Fruit fly (Drosophila melanogaster) Kc167 (cell line): ENCODE results near the gene CG15382.

Source experiments
- Myc ChIP-seq: fragments of >200 bp; optimal IDR thresholded peaks from 2 replicates; lab custom pipeline; 2017; ENCODE audit warnings: missing external identifiers
- Sin3A ChIP-seq: fragments of >200 bp; optimal IDR thresholded peaks from 2 replicates; lab custom pipeline; 2018; ENCODE audit warnings: missing external identifiers
- h ChIP-seq: fragments of >200 bp; optimal IDR thresholded peaks from 3 replicates; lab custom pipeline; 2018; ENCODE audit warnings: missing external identifiers
- psq ChIP-seq: fragments of >200 bp; optimal IDR thresholded peaks from 2 replicates; lab custom pipeline; 2017; ENCODE audit warnings: missing external identifiers
- ttk ChIP-seq: sonication (Bioruptor generic); optimal IDR thresholded peaks from 2 replicates; lab custom pipeline; 2017; ENCODE audit warnings: missing external identifiers

DNA sequence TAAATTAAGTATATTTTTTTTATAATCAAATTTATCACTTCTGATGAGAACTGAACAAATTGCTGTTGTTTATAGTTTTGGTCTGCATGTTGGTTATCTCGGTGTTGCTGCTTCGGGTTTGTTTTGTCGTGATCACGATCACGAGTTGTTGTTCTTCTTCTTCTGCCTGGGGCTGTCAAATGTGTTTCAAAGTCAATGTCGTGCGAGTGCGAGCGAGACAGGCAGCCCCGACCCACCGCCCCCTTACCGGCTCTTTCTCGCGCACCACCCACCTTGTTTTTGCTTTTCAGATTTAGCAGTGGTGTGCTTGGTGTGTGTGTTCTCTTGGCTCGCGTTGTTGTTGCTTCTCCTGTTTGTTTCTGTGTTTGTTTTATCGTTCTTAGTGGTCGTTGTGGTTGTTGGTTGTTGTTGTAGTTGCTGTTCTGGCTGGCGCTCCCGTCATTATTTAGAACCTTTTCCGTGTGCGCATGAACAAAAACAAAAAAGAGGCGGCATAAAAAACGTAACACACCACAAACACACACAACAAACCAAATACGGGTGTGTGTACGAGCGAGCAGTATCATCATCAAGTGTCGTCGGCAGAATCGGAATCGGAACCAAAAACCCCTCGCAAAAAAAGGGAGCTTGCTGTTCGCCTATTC lies 42.0 kb downstream of the CG15382 start, which contains the start of gene COX7AL2:
- TF ChIP-seq psq: no peak
- TF ChIP-seq Myc (lab: Kevin White, UChicago): no peak
- TF ChIP-seq ttk (lab: Kevin White, UChicago): no peak
- TF ChIP-seq h (lab: Kevin White, UChicago): no peak
- no peak for TF ChIP-seq Sin3A (lab: Kevin White, UChicago)
